Worm (Caenorhabditis elegans) whole organism, L1 larva: ENCODE data around the gene scpl-4.

ENCODE experiments used
- C04F5.9 ChIP-seq: sonication (generic microtip); optimal IDR thresholded peaks from 2 replicates; lab custom pipeline; 2016; ENCODE audit warnings: missing genetic modification characterization, missing compliant biosample characterization
- Y116A8C.19 ChIP-seq: sonication (generic microtip); optimal IDR thresholded peaks from 2 replicates; lab custom pipeline; 2016; ENCODE audit warnings: missing compliant biosample characterization, missing genetic modification characterization, borderline replicate concordance
- alr-1 ChIP-seq: fragments of 200-800 bp; sonication (Bioruptor generic); optimal IDR thresholded peaks from 2 replicates; lab custom pipeline; 2018; ENCODE audit warnings: borderline replicate concordance, mild to moderate bottlenecking, missing genetic modification characterization, missing compliant biosample characterization
- aly-2 ChIP-seq: fragments of 150-350 bp; optimal IDR thresholded peaks from 2 replicates; lab custom pipeline; 2014; ENCODE audit warnings: missing biosample characterization, missing genetic modification characterization
- blmp-1 ChIP-seq: fragments of 150-350 bp; optimal IDR thresholded peaks from 2 replicates; lab custom pipeline; 2014; ENCODE audit warnings: missing biosample characterization, missing genetic modification characterization
- ceh-8 ChIP-seq: fragments of 200-800 bp; sonication (Bioruptor generic); optimal IDR thresholded peaks from 2 replicates; lab custom pipeline; 2018; ENCODE audit warnings: mild to moderate bottlenecking, missing genetic modification characterization, moderate library complexity, missing compliant biosample characterization
- ceh-88 ChIP-seq: fragments of 200-800 bp; sonication (Bioruptor generic); IDR thresholded peaks from 2 replicates; pipeline ENCODE4 v1.3.6; 2022; ENCODE audit warnings: missing genetic modification characterization, missing compliant biosample characterization
- dpl-1 ChIP-seq, 3 experiments: fragments of 150-350 bp in 2 of 3; sonication (generic microtip) in 1 of 3; optimal IDR thresholded peaks; 2 replicates each; lab custom pipeline; 2014 to 2017; ENCODE audit warnings: missing biosample characterization in 3 of 3, missing genetic modification characterization in 3 of 3, missing genetic modification reagents in 3 of 3
- dsc-1 ChIP-seq: sonication (generic microtip); optimal IDR thresholded peaks from 2 replicates; lab custom pipeline; 2016; ENCODE audit warnings: mild to moderate bottlenecking, missing genetic modification characterization, missing compliant biosample characterization
- efl-1 ChIP-seq, 4 experiments: fragments of 150-350 bp; optimal IDR thresholded peaks in 3 of 4; peaks in 1 of 4; 1 replicate in 1 of 4; 2 replicates in 3 of 4; lab custom pipeline; 2014; ENCODE audit warnings: missing biosample characterization in 2 of 4, missing genetic modification characterization in 2 of 4, missing genetic modification reagents in 2 of 4
- efl-3 ChIP-seq: fragments of 200-800 bp; sonication (Bioruptor generic); optimal IDR thresholded peaks from 2 replicates; lab custom pipeline; 2018; ENCODE audit warnings: mild to moderate bottlenecking, missing genetic modification characterization, missing compliant biosample characterization
- egl-13 ChIP-seq: sonication (generic microtip); optimal IDR thresholded peaks from 2 replicates; lab custom pipeline; 2016; ENCODE audit warnings: missing genotype, missing genetic modification reagents, missing genetic modification characterization, missing compliant biosample characterization
- egl-27 ChIP-seq, 2 experiments: fragments of 150-350 bp in 1 of 2; sonication (generic microtip); optimal IDR thresholded peaks; 3 replicates each; lab custom pipeline; 2017 to 2018; ENCODE audit warnings: missing biosample characterization in 2 of 2, missing genetic modification characterization in 2 of 2, missing genetic modification reagents in 2 of 2
- elt-2 ChIP-seq: sonication (generic microtip); optimal IDR thresholded peaks from 2 replicates; lab custom pipeline; 2016; ENCODE audit warnings: missing genetic modification characterization, mild to moderate bottlenecking, inconsistent platforms, missing compliant biosample characterization, missing genetic modification reagents
- elt-3 ChIP-seq, 6 experiments: fragments of 150-350 bp in 1 of 6; sonication (generic microtip); optimal IDR thresholded peaks; 2 replicates each; lab custom pipeline; 2017 to 2018; ENCODE audit warnings: missing biosample characterization in 6 of 6, missing genetic modification characterization in 6 of 6, inconsistent platforms in 1 of 6
- fkh-10 ChIP-seq: sonication (generic microtip); optimal IDR thresholded peaks from 2 replicates; lab custom pipeline; 2017; ENCODE audit warnings: missing biosample characterization, missing genetic modification reagents, missing genetic modification characterization
- fkh-4 ChIP-seq: sonication (generic microtip); optimal IDR thresholded peaks from 2 replicates; lab custom pipeline; 2016; ENCODE audit warnings: missing compliant biosample characterization, missing genetic modification characterization, borderline replicate concordance
- fkh-8 ChIP-seq: sonication (generic microtip); optimal IDR thresholded peaks from 2 replicates; lab custom pipeline; 2016; ENCODE audit warnings: mild to moderate bottlenecking, missing genetic modification characterization, missing compliant biosample characterization
- hlh-17 ChIP-seq: fragments of 200-800 bp; sonication (Bioruptor generic); optimal IDR thresholded peaks from 2 replicates; lab custom pipeline; 2018; ENCODE audit warnings: missing genetic modification characterization, mild to moderate bottlenecking, missing compliant biosample characterization, moderate library complexity, borderline replicate concordance
- hlh-4 ChIP-seq: sonication (generic microtip); optimal IDR thresholded peaks from 2 replicates; lab custom pipeline; 2016; ENCODE audit warnings: mild to moderate bottlenecking, missing genetic modification characterization, missing compliant biosample characterization
- hpl-2 ChIP-seq: fragments of 150-350 bp; optimal IDR thresholded peaks from 2 replicates; lab custom pipeline; 2014; ENCODE audit warnings: missing biosample characterization, missing genetic modification reagents, missing genetic modification characterization
- isw-1 ChIP-seq: fragments of 200-800 bp; sonication (Bioruptor generic); IDR thresholded peaks from 2 replicates; pipeline ENCODE4 v1.3.6; 2022; ENCODE audit warnings: missing genetic modification characterization, missing compliant biosample characterization
- jun-1 ChIP-seq: fragments of 150-350 bp; optimal IDR thresholded peaks from 2 replicates; lab custom pipeline; 2014; ENCODE audit warnings: missing biosample characterization, missing genetic modification reagents, missing genetic modification characterization
- lin-15B ChIP-seq: fragments of 150-350 bp; sonication (generic microtip); optimal IDR thresholded peaks from 3 replicates; lab custom pipeline; 2014; ENCODE audit warnings: missing biosample characterization, missing genetic modification characterization
- lsy-2 ChIP-seq, 2 experiments: fragments of 150-350 bp; optimal IDR thresholded peaks; 2 replicates each; lab custom pipeline; 2014; ENCODE audit warnings: missing biosample characterization in 2 of 2, missing genetic modification characterization in 2 of 2
- mef-2 ChIP-seq: fragments of 150-350 bp; optimal IDR thresholded peaks from 2 replicates; lab custom pipeline; 2014; ENCODE audit warnings: missing biosample characterization, missing genetic modification characterization
- nhr-11 ChIP-seq: fragments of 150-350 bp; optimal IDR thresholded peaks from 2 replicates; lab custom pipeline; 2014; ENCODE audit warnings: missing biosample characterization, missing genetic modification characterization
- nhr-12 ChIP-seq: sonication (generic microtip); optimal IDR thresholded peaks from 2 replicates; lab custom pipeline; 2017; ENCODE audit warnings: missing biosample characterization, missing genetic modification characterization
- nhr-19 ChIP-seq: fragments of 200-800 bp; sonication (Bioruptor generic); conservative IDR thresholded peaks from 2 replicates; pipeline ENCODE4 v1.3.6; 2022; ENCODE audit warnings: missing genetic modification characterization, missing compliant biosample characterization
- nhr-20 ChIP-seq: sonication (generic microtip); optimal IDR thresholded peaks from 2 replicates; lab custom pipeline; 2016; ENCODE audit warnings: mild to moderate bottlenecking, missing genetic modification characterization, missing compliant biosample characterization
- nhr-237 ChIP-seq: fragments of 150-350 bp; optimal IDR thresholded peaks from 2 replicates; lab custom pipeline; 2014; ENCODE audit warnings: missing biosample characterization, missing genetic modification characterization
- nhr-47 ChIP-seq: sonication (generic microtip); optimal IDR thresholded peaks from 2 replicates; lab custom pipeline; 2016; ENCODE audit warnings: mild to moderate bottlenecking, missing genetic modification characterization, moderate library complexity, missing compliant biosample characterization
- nhr-71 ChIP-seq: sonication (generic microtip); optimal IDR thresholded peaks from 2 replicates; lab custom pipeline; 2016; ENCODE audit warnings: mild to moderate bottlenecking, missing genetic modification characterization, moderate library complexity, missing compliant biosample characterization
- nhr-84 ChIP-seq: sonication (generic microtip); optimal IDR thresholded peaks from 2 replicates; lab custom pipeline; 2017; ENCODE audit warnings: missing biosample characterization, missing genetic modification characterization
- pag-3 ChIP-seq: sonication (generic microtip); optimal IDR thresholded peaks from 2 replicates; lab custom pipeline; 2017; ENCODE audit warnings: missing genetic modification characterization, mild to moderate bottlenecking, missing compliant biosample characterization, antibody characterized with exemption, borderline replicate concordance; ENCODE audit not compliant: insufficient read depth
- pax-3 ChIP-seq: fragments of 200-800 bp; sonication (Bioruptor generic); optimal IDR thresholded peaks from 2 replicates; lab custom pipeline; 2018; ENCODE audit warnings: mild to moderate bottlenecking, missing genetic modification characterization, moderate library complexity, missing compliant biosample characterization
- pqm-1 ChIP-seq: sonication (generic microtip); optimal IDR thresholded peaks from 3 replicates; lab custom pipeline; 2017; ENCODE audit warnings: missing biosample characterization, missing genetic modification characterization
- rnt-1 ChIP-seq: sonication (generic microtip); optimal IDR thresholded peaks from 2 replicates; lab custom pipeline; 2016; ENCODE audit warnings: mild to moderate bottlenecking, missing genetic modification characterization, moderate library complexity, missing compliant biosample characterization
- tlp-1 ChIP-seq: fragments of 150-350 bp; optimal IDR thresholded peaks from 2 replicates; lab custom pipeline; 2014; ENCODE audit warnings: missing biosample characterization, missing genetic modification characterization
- unc-30 ChIP-seq: sonication (generic microtip); optimal IDR thresholded peaks from 2 replicates; lab custom pipeline; 2017; ENCODE audit warnings: missing biosample characterization, missing genetic modification characterization
- unc-62 ChIP-seq: fragments of 150-350 bp; optimal IDR thresholded peaks from 2 replicates; lab custom pipeline; 2014; ENCODE audit warnings: missing biosample characterization, missing genetic modification reagents, missing genetic modification characterization
- unc-86 ChIP-seq: sonication (generic microtip); optimal IDR thresholded peaks from 2 replicates; lab custom pipeline; 2016; ENCODE audit warnings: missing genetic modification characterization, missing compliant biosample characterization
- ztf-11 ChIP-seq, 2 experiments: sonication (generic microtip); optimal IDR thresholded peaks; 2 replicates each; lab custom pipeline; 2016 to 2017; ENCODE audit warnings: missing genetic modification characterization in 2 of 2, missing biosample characterization in 1 of 2, missing compliant biosample characterization in 1 of 2

scpl-4 gene

ce11 chrV:10574197-10574596 lies 24.7 kb upstream of the scpl-4 start:
- TF ChIP-seq dsc-1, result no peak
- peak; percentile 5 for TF ChIP-seq blmp-1

- no peak for TF ChIP-seq egl-27 (tag; optimal IDR thresholded peaks at IDR 0.05; lab: Kevin White, UChicago)
These were observed 22.6 kb upstream of the scpl-4 start, which contains the start of gene vps-54 for ce11 chrV:10576319-10576718. Gene vps-54 (minus strand): TSS chrV:10576419.

DNA sequence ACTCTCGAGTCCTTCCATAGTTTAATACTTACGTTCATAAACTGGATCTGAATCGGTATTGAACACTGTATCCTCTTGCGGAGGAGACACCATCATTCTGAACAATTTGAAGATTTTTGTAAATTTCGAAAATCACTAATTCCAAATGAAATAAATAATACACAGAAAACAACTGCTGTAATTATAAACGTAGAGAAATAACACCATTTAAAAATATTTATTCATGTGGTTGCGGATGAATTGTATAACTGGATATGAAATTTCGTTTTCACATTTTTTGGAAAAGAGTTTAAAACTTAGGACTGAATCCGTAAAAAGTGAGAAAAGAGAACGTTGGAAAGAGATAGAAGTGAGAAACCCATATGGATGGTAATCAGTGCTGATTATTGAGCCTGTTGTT lies 20.7 kb upstream of the scpl-4 start, which contains the start of gene mics-1:
Gene mics-1 (minus strand): TSS at position 101 of the 400 bp plus-strand sequence.
- TF ChIP-seq nhr-19 (GFP tag; lab: Robert Waterston, UW), result no peak
- no peak for TF ChIP-seq ceh-8 (GFP tag; lab: Kevin White, UChicago)
- no peak for TF ChIP-seq efl-1 (optimal IDR thresholded peaks at IDR 0.05; lab: Kevin White, UChicago)
- TF ChIP-seq efl-1 (GFP tag; optimal IDR thresholded peaks at IDR 0.05 in 1 of 2; lab: Kevin White, UChicago), result peak in 1 of 2 experiments; percentile 34
- no peak for TF ChIP-seq fkh-8
- TF ChIP-seq nhr-237 (tag; lab: Kevin White, UChicago), result no peak
- TF ChIP-seq nhr-84, result no peak
- no peak for TF ChIP-seq isw-1 (GFP tag; lab: Robert Waterston, UW)
- no peak for TF ChIP-seq fkh-10 (GFP tag; lab: Kevin White, UChicago)
- TF ChIP-seq nhr-11 (tag; lab: Kevin White, UChicago), result no peak

DNA sequence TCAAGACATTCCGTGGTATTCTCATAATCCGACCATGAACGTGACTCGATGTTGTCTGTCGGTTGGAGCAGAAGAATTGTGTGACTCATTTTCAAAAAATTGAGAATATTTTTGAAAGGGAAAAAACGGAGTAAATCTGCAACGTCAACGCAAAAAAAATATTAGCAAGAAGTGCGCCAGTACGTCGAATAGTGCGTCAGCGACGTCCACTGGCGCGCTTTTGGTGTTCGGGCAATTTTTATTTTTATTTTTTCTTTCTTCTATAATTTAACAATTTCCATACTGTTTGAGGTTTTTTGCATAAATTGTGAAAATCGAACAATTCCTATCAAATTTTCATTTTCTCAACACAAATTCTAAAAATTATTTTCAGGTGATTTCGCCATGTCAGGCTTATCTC lies 20.0 kb upstream of the scpl-4 start, which contains the start of the genes erh-1 and lpd-9:
Gene erh-1 (minus strand): TSS at position 204 of the 400 bp plus-strand sequence.
Gene lpd-9 (plus strand): TSS at position 368 of the 400 bp plus-strand sequence.
- TF ChIP-seq nhr-12 (tag; lab: Kevin White, UChicago) (no peak), elt-2 (tag; lab: Kevin White, UChicago) (peak; percentile 73), aly-2 (peak; percentile 29), mef-2 (tag; lab: Kevin White, UChicago) (no peak), tlp-1 (tag; lab: Kevin White, UChicago) (no peak), unc-62 (GFP tag; lab: Kevin White, UChicago) (no peak), unc-86 (tag; lab: Kevin White, UChicago) (peak; percentile 80), blmp-1 (peak; percentile 67), elt-3 (tag; optimal IDR thresholded peaks at IDR 0.05; lab: Kevin White, UChicago) (peak in 1 of 6 experiments; percentile 34), C04F5.9 (tag; lab: Kevin White, UChicago) (peak; percentile 53), fkh-4 (tag; lab: Kevin White, UChicago) (no peak), dsc-1 (peak; percentile 88), hlh-17 (GFP tag; lab: Kevin White, UChicago) (no peak), nhr-71 (tag; lab: Kevin White, UChicago) (peak; percentile 87), lin-15B (peak; percentile 52), lsy-2 (tag; optimal IDR thresholded peaks at IDR 0.05; lab: Kevin White, UChicago) (peak; percentile 78 to 86), dpl-1 (GFP tag; optimal IDR thresholded peaks at IDR 0.05; lab: Kevin White, UChicago) (peak; percentile 75 to 83 (median 79)), alr-1 (tag; lab: Kevin White, UChicago) (no peak), ceh-88 (GFP tag; lab: Robert Waterston, UW) (peak; percentile 21; the same call in 1 of the 2 replicates), hpl-2 (GFP tag; lab: Kevin White, UChicago) (no peak), ceh-8 (GFP tag; lab: Kevin White, UChicago) (peak; percentile 51), pqm-1 (tag; lab: Kevin White, UChicago) (no peak), nhr-84 (no peak), unc-30 (no peak), rnt-1 (tag; lab: Kevin White, UChicago) (peak; percentile 89), nhr-47 (tag; lab: Kevin White, UChicago) (peak; percentile 90), efl-1 (optimal IDR thresholded peaks at IDR 0.05; lab: Kevin White, UChicago) (peak; percentile 76 to 83), efl-1 (GFP tag; optimal IDR thresholded peaks at IDR 0.05 in 1 of 2; lab: Kevin White, UChicago) (peak; percentile 77 to 98), pag-3 (tag; lab: Kevin White, UChicago) (peak; percentile 53), nhr-20 (tag; lab: Kevin White, UChicago) (peak; percentile 82), nhr-237 (tag; lab: Kevin White, UChicago) (no peak), hlh-4 (tag; lab: Kevin White, UChicago) (no peak), Y116A8C.19 (tag; lab: Kevin White, UChicago) (no peak), fkh-10 (GFP tag; lab: Kevin White, UChicago) (peak; percentile 17), efl-3 (GFP tag; lab: Kevin White, UChicago) (no peak), isw-1 (GFP tag; lab: Robert Waterston, UW) (peak; percentile 72), egl-13 (tag; lab: Kevin White, UChicago) (peak; percentile 75), jun-1 (tag; lab: Kevin White, UChicago) (peak; percentile 53), pax-3 (tag; lab: Kevin White, UChicago) (peak; percentile 19), ztf-11 (tag; optimal IDR thresholded peaks at IDR 0.05; lab: Kevin White, UChicago) (peak in 1 of 2 experiments; percentile 74)
